Worm (Caenorhabditis elegans) whole organism, late embryonic: ENCODE data around the gene fbxb-92.

Experiments used
- pha-4 ChIP-seq: fragments of 150-350 bp; optimal IDR thresholded peaks from 2 replicates; lab custom pipeline; 2018; ENCODE audit warnings: missing biosample characterization, missing genetic modification reagents, missing genetic modification characterization
- pqm-1 ChIP-seq: sonication (generic microtip); optimal IDR thresholded peaks from 2 replicates; lab custom pipeline; 2016; ENCODE audit warnings: missing genetic modification characterization, missing compliant biosample characterization

ce11 chrII:3753598-3753997 is 6.3 kb upstream of the fbxb-92 start, which contains the start of gene rcd-1:
- TF ChIP-seq pqm-1 (no peak), pha-4 (tag; lab: Kevin White, UChicago) (no peak)
